Worm (Caenorhabditis elegans) whole organism, young adult: Measurements from ENCODE around the gene slc-36.1.
A peak's percentile ranks its signal among the peaks of the same experiment; 100 is the strongest.

Experiments used
- B0261.1 ChIP-seq: sonication (generic microtip); optimal IDR thresholded peaks from 2 replicates; lab custom pipeline; 2016; ENCODE audit warnings: mild to moderate bottlenecking, missing genetic modification characterization, moderate library complexity, missing compliant biosample characterization
- D2030.7 ChIP-seq: fragments of 200-800 bp; sonication (Bioruptor generic); IDR thresholded peaks from 2 replicates; pipeline ENCODE4 v1.3.6; 2022; ENCODE audit warnings: missing genetic modification reagents, missing genetic modification characterization, missing compliant biosample characterization
- F39B2.1 ChIP-seq: fragments of 200-800 bp; sonication (Bioruptor generic); IDR thresholded peaks from 2 replicates; pipeline ENCODE4 v1.3.6; 2022; ENCODE audit warnings: missing genetic modification reagents, missing genetic modification characterization, missing compliant biosample characterization
- F55B11.4 ChIP-seq: sonication (generic microtip); optimal IDR thresholded peaks from 2 replicates; lab custom pipeline; 2016; ENCODE audit warnings: missing compliant biosample characterization, missing genetic modification characterization, borderline replicate concordance; ENCODE audit not compliant: insufficient read depth
- F57A8.1 ChIP-seq: fragments of 200-800 bp; sonication (Bioruptor generic); optimal IDR thresholded peaks from 2 replicates; lab custom pipeline; 2018; ENCODE audit warnings: mild to moderate bottlenecking, missing genetic modification characterization, moderate library complexity, missing compliant biosample characterization
- T26A5.8 ChIP-seq: sonication (generic microtip); optimal IDR thresholded peaks from 2 replicates; lab custom pipeline; 2016; ENCODE audit warnings: missing genetic modification characterization, missing compliant biosample characterization
- Y67H2A.10 ChIP-seq: fragments of 200-800 bp; sonication (Bioruptor generic); conservative IDR thresholded peaks from 2 replicates; pipeline ENCODE4 v1.3.6; 2022; ENCODE audit warnings: missing genetic modification reagents, missing genetic modification characterization, missing compliant biosample characterization
- Y79H2A.3 ChIP-seq: fragments of 200-800 bp; sonication (Bioruptor generic); conservative IDR thresholded peaks from 2 replicates; pipeline ENCODE4 v1.3.6; 2022; ENCODE audit warnings: missing genetic modification reagents, missing genetic modification characterization, missing compliant biosample characterization
- Y95B8A.8 ChIP-seq: fragments of 200-800 bp; sonication (Bioruptor generic); IDR thresholded peaks from 2 replicates; pipeline ENCODE4 v1.3.6; 2022; ENCODE audit warnings: missing genetic modification reagents, missing genetic modification characterization, missing compliant biosample characterization
- athp-1 ChIP-seq: sonication (generic microtip); optimal IDR thresholded peaks from 2 replicates; lab custom pipeline; 2017; ENCODE audit warnings: mild to moderate bottlenecking, missing genetic modification characterization, missing compliant biosample characterization
- attf-6 ChIP-seq: fragments of 200-800 bp; sonication (Bioruptor generic); IDR thresholded peaks from 2 replicates; pipeline ENCODE4 v1.3.6; 2022; ENCODE audit warnings: missing genetic modification reagents, missing genetic modification characterization, missing compliant biosample characterization
- ccch-3 ChIP-seq: fragments of 200-800 bp; sonication (Bioruptor generic); optimal IDR thresholded peaks from 2 replicates; lab custom pipeline; 2018; ENCODE audit warnings: mild to moderate bottlenecking, missing genetic modification characterization, missing compliant biosample characterization
- cebp-1 ChIP-seq, 2 experiments: fragments of 200-800 bp in 1 of 2; sonication (Bioruptor generic) in 1 of 2; sonication (generic microtip) in 1 of 2; IDR thresholded peaks in 1 of 2; optimal IDR thresholded peaks in 1 of 2; 2 replicates each; pipeline versions ENCODE4 v1.3.6 to Lab custom; 2017 to 2022; ENCODE audit warnings: missing compliant biosample characterization in 2 of 2, missing genetic modification characterization in 2 of 2, mild to moderate bottlenecking in 1 of 2, missing genetic modification reagents in 1 of 2, moderate library complexity in 1 of 2
- ceh-40 ChIP-seq: fragments of 200-800 bp; sonication (Bioruptor generic); IDR thresholded peaks from 2 replicates; pipeline ENCODE4 v1.3.6; 2022; ENCODE audit warnings: missing genetic modification characterization, missing compliant biosample characterization
- ceh-91 ChIP-seq: fragments of 200-800 bp; sonication (Bioruptor generic); IDR thresholded peaks from 2 replicates; pipeline ENCODE4 v1.3.6; 2022; ENCODE audit warnings: missing genetic modification reagents, missing genetic modification characterization, missing compliant biosample characterization
- dox-1 ChIP-seq: fragments of 200-800 bp; sonication (Bioruptor generic); IDR thresholded peaks from 2 replicates; pipeline ENCODE4 v1.3.6; 2022; ENCODE audit warnings: missing genetic modification reagents, missing genetic modification characterization, missing compliant biosample characterization
- egl-44 ChIP-seq: fragments of 200-800 bp; sonication (Bioruptor generic); IDR thresholded peaks from 2 replicates; pipeline ENCODE4 v1.3.6; 2022; ENCODE audit warnings: missing genetic modification reagents, missing genetic modification characterization, missing compliant biosample characterization
- egrh-3 ChIP-seq: fragments of 200-800 bp; sonication (Bioruptor generic); IDR thresholded peaks from 2 replicates; pipeline ENCODE4 v1.3.6; 2022; ENCODE audit warnings: missing genetic modification reagents, missing genetic modification characterization, missing compliant biosample characterization
- fkh-3 ChIP-seq: sonication (generic microtip); optimal IDR thresholded peaks from 2 replicates; lab custom pipeline; 2016; ENCODE audit warnings: mild to moderate bottlenecking, missing genetic modification characterization, missing compliant biosample characterization
- him-1 ChIP-seq: sonication (generic microtip); optimal IDR thresholded peaks from 2 replicates; lab custom pipeline; 2016; ENCODE audit warnings: missing genotype, missing genetic modification reagents, missing genetic modification characterization, missing compliant biosample characterization
- hmg-1.2 ChIP-seq: fragments of 200-800 bp; sonication (Bioruptor generic); IDR thresholded peaks from 2 replicates; pipeline ENCODE4 v1.3.6; 2022; ENCODE audit warnings: missing genetic modification reagents, missing genetic modification characterization, missing compliant biosample characterization
- hmg-20 ChIP-seq: fragments of 200-800 bp; sonication (Bioruptor generic); IDR thresholded peaks from 2 replicates; pipeline ENCODE4 v1.3.6; 2022; ENCODE audit warnings: missing genetic modification reagents, missing genetic modification characterization, missing compliant biosample characterization
- hrde-1 ChIP-seq: sonication (generic microtip); optimal IDR thresholded peaks from 2 replicates; lab custom pipeline; 2016; ENCODE audit warnings: missing genetic modification characterization, mild to moderate bottlenecking, missing compliant biosample characterization, moderate library complexity, missing genotype, missing genetic modification reagents, borderline replicate concordance
- hsf-1 ChIP-seq: fragments of 200-800 bp; sonication (Bioruptor generic); IDR thresholded peaks from 2 replicates; pipeline ENCODE4 v1.3.6; 2022; ENCODE audit warnings: missing genetic modification reagents, missing genetic modification characterization, missing compliant biosample characterization
- lag-1 ChIP-seq: fragments of 200-800 bp; sonication (Bioruptor generic); IDR thresholded peaks from 2 replicates; pipeline ENCODE4 v1.3.6; 2022; ENCODE audit warnings: missing genetic modification reagents, missing genetic modification characterization, missing compliant biosample characterization
- let-607 ChIP-seq, 2 experiments: fragments of 200-800 bp in 1 of 2; sonication (Bioruptor generic) in 1 of 2; sonication (generic microtip) in 1 of 2; optimal IDR thresholded peaks; 2 replicates each; lab custom pipeline; 2016 to 2018; ENCODE audit warnings: mild to moderate bottlenecking in 2 of 2, missing compliant biosample characterization in 2 of 2, missing genetic modification characterization in 2 of 2, moderate library complexity in 2 of 2, missing genotype in 1 of 2
- lin-35 ChIP-seq, 3 experiments: fragments of 150-350 bp in 2 of 3; sonication (generic microtip) in 1 of 3; optimal IDR thresholded peaks; 2 replicates each; lab custom pipeline; 2014 to 2018; ENCODE audit warnings: missing biosample characterization in 3 of 3, missing genetic modification characterization in 3 of 3, missing genetic modification reagents in 3 of 3
- lsl-1 ChIP-seq: fragments of 200-800 bp; sonication (Bioruptor generic); optimal IDR thresholded peaks from 2 replicates; lab custom pipeline; 2018; ENCODE audit warnings: mild to moderate bottlenecking, missing genetic modification characterization, moderate library complexity, missing compliant biosample characterization
- madf-8 ChIP-seq: fragments of 200-800 bp; sonication (Bioruptor generic); conservative IDR thresholded peaks from 2 replicates; pipeline ENCODE4 v1.3.6; 2022; ENCODE audit warnings: missing genetic modification reagents, missing genetic modification characterization, missing compliant biosample characterization
- nfyb-1 ChIP-seq: fragments of 200-800 bp; sonication (Bioruptor generic); IDR thresholded peaks from 2 replicates; pipeline ENCODE4 v1.3.6; 2022; ENCODE audit warnings: missing genetic modification reagents, missing genetic modification characterization, missing compliant biosample characterization
- rpc-1 ChIP-seq, 2 experiments: fragments of 150-350 bp in 1 of 2; sonication (generic microtip) in 1 of 2; optimal IDR thresholded peaks; 2 replicates each; lab custom pipeline; 2014 to 2018; ENCODE audit warnings: missing biosample characterization in 1 of 2, missing genetic modification characterization in 1 of 2, missing genetic modification reagents in 1 of 2, missing genotype in 1 of 2
- snpc-1.1 ChIP-seq: sonication (generic microtip); optimal IDR thresholded peaks from 2 replicates; lab custom pipeline; 2017; ENCODE audit warnings: missing genetic modification characterization, mild to moderate bottlenecking, missing compliant biosample characterization, antibody characterized with exemption, moderate library complexity, missing genotype, missing genetic modification reagents; ENCODE audit not compliant: insufficient read depth
- snpc-1.3 ChIP-seq: sonication (generic microtip); optimal IDR thresholded peaks from 2 replicates; lab custom pipeline; 2017; ENCODE audit warnings: missing genetic modification characterization, mild to moderate bottlenecking, missing compliant biosample characterization, antibody characterized with exemption, moderate library complexity, missing genotype, missing genetic modification reagents; ENCODE audit not compliant: insufficient read depth
- snpc-4 ChIP-seq, 5 experiments: fragments of 150-350 bp in 1 of 5; sonication (generic microtip) in 4 of 5; optimal IDR thresholded peaks; 2 replicates each; lab custom pipeline; 2014 to 2018; ENCODE audit warnings: missing genetic modification characterization in 5 of 5, missing biosample characterization in 3 of 5, antibody characterized with exemption in 2 of 5, mild to moderate bottlenecking in 2 of 5, missing compliant biosample characterization in 2 of 5, missing genotype in 2 of 5, moderate library complexity in 2 of 5, missing genetic modification reagents in 1 of 5
- somi-1 ChIP-seq: fragments of 200-800 bp; sonication (Bioruptor generic); optimal IDR thresholded peaks from 2 replicates; lab custom pipeline; 2018; ENCODE audit warnings: mild to moderate bottlenecking, missing genetic modification characterization, missing compliant biosample characterization
- sptf-2 ChIP-seq: fragments of 200-800 bp; sonication (Bioruptor generic); optimal IDR thresholded peaks from 2 replicates; lab custom pipeline; 2018; ENCODE audit warnings: mild to moderate bottlenecking, missing genetic modification characterization, missing compliant biosample characterization
- tlf-1 ChIP-seq: fragments of 200-800 bp; sonication (Bioruptor generic); optimal IDR thresholded peaks from 2 replicates; lab custom pipeline; 2018; ENCODE audit warnings: mild to moderate bottlenecking, missing genetic modification characterization, missing compliant biosample characterization
- unc-130 ChIP-seq: sonication (generic microtip); optimal IDR thresholded peaks from 2 replicates; lab custom pipeline; 2016; ENCODE audit warnings: missing genetic modification reagents, missing genetic modification characterization, missing compliant biosample characterization
- xnd-1 ChIP-seq: sonication (generic microtip); optimal IDR thresholded peaks from 2 replicates; lab custom pipeline; 2016; ENCODE audit warnings: missing genotype, missing genetic modification reagents, missing genetic modification characterization, missing compliant biosample characterization
- zfh-2 ChIP-seq: fragments of 200-800 bp; sonication (Bioruptor generic); conservative IDR thresholded peaks from 2 replicates; pipeline ENCODE4 v1.3.6; 2022; ENCODE audit warnings: missing genetic modification reagents, missing genetic modification characterization, missing compliant biosample characterization
- ztf-22 ChIP-seq: fragments of 200-800 bp; sonication (Bioruptor generic); optimal IDR thresholded peaks from 2 replicates; lab custom pipeline; 2018; ENCODE audit warnings: mild to moderate bottlenecking, missing genetic modification characterization, moderate library complexity, missing compliant biosample characterization
- ztf-25 ChIP-seq: fragments of 200-800 bp; sonication (Bioruptor generic); IDR thresholded peaks from 2 replicates; pipeline ENCODE4 v1.3.6; 2022; ENCODE audit warnings: missing genetic modification reagents, missing genetic modification characterization, missing compliant biosample characterization

The slc-36.1 gene

ce11 chrIII:13302578-13302977, 4.7 kb upstream of the slc-36.1 start (continued):
- no peak for TF ChIP-seq let-607 (tag; optimal IDR thresholded peaks at IDR 0.05; lab: Kevin White, UChicago)
- peak; percentile 2 for TF ChIP-seq lsl-1
- TF ChIP-seq D2030.7 (GFP tag; lab: Robert Waterston, UW) = 0 out of 2 replicates have a peak, but pooled peaks have one; percentile 43
- TF ChIP-seq F55B11.4 (tag; lab: Kevin White, UChicago) = no peak
- no peak for TF ChIP-seq rpc-1 (optimal IDR thresholded peaks at IDR 0.05; lab: Kevin White, UChicago)
- no peak for TF ChIP-seq rpc-1 (tag; optimal IDR thresholded peaks at IDR 0.05; lab: Kevin White, UChicago)
- no peak for TF ChIP-seq zfh-2 (GFP tag; lab: Robert Waterston, UW)
- TF ChIP-seq hmg-20 (GFP tag; lab: Robert Waterston, UW) = no peak
- TF ChIP-seq snpc-4 (GFP tag; optimal IDR thresholded peaks at IDR 0.05; lab: Kevin White, UChicago) = no peak
- no peak for TF ChIP-seq snpc-4 (tag; optimal IDR thresholded peaks at IDR 0.05; lab: Kevin White, UChicago)
- no peak for TF ChIP-seq ceh-40 (GFP tag; lab: Robert Waterston, UW)
- TF ChIP-seq sptf-2 (GFP tag; lab: Kevin White, UChicago) = no peak
- TF ChIP-seq lag-1 = no peak
- peak; percentile 81 for TF ChIP-seq hrde-1 (tag; lab: Kevin White, UChicago)
- TF ChIP-seq unc-130 (GFP tag; lab: Kevin White, UChicago) = no peak
- TF ChIP-seq B0261.1 = no peak
- TF ChIP-seq snpc-1.1 (tag; lab: Kevin White, UChicago) = no peak
- TF ChIP-seq dox-1 (GFP tag; lab: Robert Waterston, UW) = peak; percentile 9; the same call in 1 of the 2 replicates
- TF ChIP-seq nfyb-1 (GFP tag; lab: Robert Waterston, UW) = no peak
- TF ChIP-seq attf-6 (GFP tag; lab: Robert Waterston, UW) = peak; percentile 53
- TF ChIP-seq ztf-25 (GFP tag; lab: Robert Waterston, UW) = 0 out of 2 replicates have a peak, but pooled peaks have one; percentile 23
- TF ChIP-seq madf-8 (GFP tag; lab: Robert Waterston, UW) = no peak
- 0 out of 2 replicates have a peak, but pooled peaks have one; percentile 4 for TF ChIP-seq hmg-1.2 (GFP tag; lab: Robert Waterston, UW)
- no peak for TF ChIP-seq lin-35 (GFP tag; optimal IDR thresholded peaks at IDR 0.05; lab: Kevin White, UChicago)
- no peak for TF ChIP-seq egl-44 (GFP tag; lab: Robert Waterston, UW)
- TF ChIP-seq hsf-1 (GFP tag; lab: Robert Waterston, UW) = peak; percentile 13; the same call in 1 of the 2 replicates
- TF ChIP-seq ceh-91 (GFP tag; lab: Robert Waterston, UW) = no peak
- TF ChIP-seq Y95B8A.8 (GFP tag; lab: Robert Waterston, UW) = 0 out of 2 replicates have a peak, but pooled peaks have one; percentile 59
- no peak for TF ChIP-seq ccch-3 (GFP tag; lab: Kevin White, UChicago)
- TF ChIP-seq egrh-3 (GFP tag; lab: Robert Waterston, UW) = no peak
- TF ChIP-seq F57A8.1 (GFP tag; lab: Kevin White, UChicago) = no peak
- peak; percentile 49 for TF ChIP-seq tlf-1 (GFP tag; lab: Kevin White, UChicago)
- TF ChIP-seq Y79H2A.3 (GFP tag; lab: Robert Waterston, UW) = peak; percentile 75; the same call in 1 of the 2 replicates
- TF ChIP-seq him-1 (tag; lab: Kevin White, UChicago) = peak; percentile 14
- TF ChIP-seq somi-1 (GFP tag; lab: Kevin White, UChicago) = no peak
- TF ChIP-seq fkh-3 (tag; lab: Kevin White, UChicago) = no peak
- TF ChIP-seq snpc-1.3 (tag; lab: Kevin White, UChicago) = peak; percentile 48
- no peak for TF ChIP-seq T26A5.8 (tag; lab: Kevin White, UChicago)
- TF ChIP-seq xnd-1 (tag; lab: Kevin White, UChicago) = no peak
- no peak for TF ChIP-seq F39B2.1
- TF ChIP-seq ztf-22 (GFP tag; lab: Kevin White, UChicago) = no peak
- no peak for TF ChIP-seq cebp-1 (GFP tag; IDR thresholded peaks at IDR 0.05; lab: Robert Waterston, UW)
- peak; percentile 6 for TF ChIP-seq cebp-1 (tag; optimal IDR thresholded peaks at IDR 0.05; lab: Kevin White, UChicago)
- no peak for TF ChIP-seq Y67H2A.10 (GFP tag; lab: Robert Waterston, UW)
- TF ChIP-seq athp-1 (tag; lab: Kevin White, UChicago) = no peak
